Worm (Caenorhabditis elegans) whole organism, young adult: ENCODE results near the gene F45E1.2.

ENCODE experiments used
- B0336.3 ChIP-seq: fragments of 200-800 bp; sonication (Bioruptor generic); IDR thresholded peaks from 2 replicates; pipeline ENCODE4 v1.3.6; 2022; ENCODE audit warnings: missing genetic modification characterization, missing compliant biosample characterization
- C06A6.2 ChIP-seq: fragments of 200-800 bp; sonication (Bioruptor generic); conservative IDR thresholded peaks from 2 replicates; pipeline ENCODE4 v1.3.6; 2022; ENCODE audit warnings: missing genetic modification characterization, missing compliant biosample characterization
- C17E4.6 ChIP-seq: fragments of 200-800 bp; sonication (Bioruptor generic); IDR thresholded peaks from 2 replicates; pipeline ENCODE4 v1.3.6; 2022; ENCODE audit warnings: missing genetic modification reagents, missing genetic modification characterization, missing compliant biosample characterization
- F10E7.11 ChIP-seq: sonication (generic microtip); optimal IDR thresholded peaks from 2 replicates; lab custom pipeline; 2017; ENCODE audit warnings: mild to moderate bottlenecking, missing genetic modification characterization, moderate library complexity, missing compliant biosample characterization
- F49E8.2 ChIP-seq: sonication (generic microtip); optimal IDR thresholded peaks from 3 replicates; lab custom pipeline; 2017; ENCODE audit warnings: missing genetic modification characterization, mild to moderate bottlenecking, missing compliant biosample characterization, antibody characterized with exemption, moderate library complexity; ENCODE audit not compliant: insufficient read depth
- Y53G8AR.9 ChIP-seq: fragments of 200-800 bp; sonication (Bioruptor generic); conservative IDR thresholded peaks from 2 replicates; pipeline ENCODE4 v1.3.6; 2022; ENCODE audit warnings: missing genetic modification reagents, missing genetic modification characterization, missing compliant biosample characterization
- Y56A3A.18 ChIP-seq: fragments of 200-800 bp; sonication (Bioruptor generic); IDR thresholded peaks from 2 replicates; pipeline ENCODE4 v1.3.6; 2022; ENCODE audit warnings: missing genetic modification reagents, missing genetic modification characterization, missing compliant biosample characterization
- Y95B8A.8 ChIP-seq: fragments of 200-800 bp; sonication (Bioruptor generic); IDR thresholded peaks from 2 replicates; pipeline ENCODE4 v1.3.6; 2022; ENCODE audit warnings: missing genetic modification reagents, missing genetic modification characterization, missing compliant biosample characterization
- ZK185.1 ChIP-seq: sonication (generic microtip); optimal IDR thresholded peaks from 2 replicates; lab custom pipeline; 2016; ENCODE audit warnings: mild to moderate bottlenecking, missing genetic modification characterization, missing compliant biosample characterization; ENCODE audit not compliant: poor library complexity, severe bottlenecking
- atf-7 ChIP-seq: sonication (generic microtip); optimal IDR thresholded peaks from 2 replicates; lab custom pipeline; 2017; ENCODE audit warnings: mild to moderate bottlenecking, missing genetic modification characterization, missing compliant biosample characterization
- bed-1 ChIP-seq: fragments of 200-800 bp; sonication (Bioruptor generic); IDR thresholded peaks from 2 replicates; pipeline ENCODE4 v1.3.6; 2022; ENCODE audit warnings: missing genetic modification reagents, missing genetic modification characterization, missing compliant biosample characterization
- cebp-1 ChIP-seq, 2 experiments: fragments of 200-800 bp in 1 of 2; sonication (Bioruptor generic) in 1 of 2; sonication (generic microtip) in 1 of 2; IDR thresholded peaks in 1 of 2; optimal IDR thresholded peaks in 1 of 2; 2 replicates each; pipeline versions ENCODE4 v1.3.6 to Lab custom; 2017 to 2022; ENCODE audit warnings: missing compliant biosample characterization in 2 of 2, missing genetic modification characterization in 2 of 2, mild to moderate bottlenecking in 1 of 2, missing genetic modification reagents in 1 of 2, moderate library complexity in 1 of 2
- ceh-100 ChIP-seq: fragments of 200-800 bp; sonication (Bioruptor generic); IDR thresholded peaks from 2 replicates; pipeline ENCODE4 v1.3.6; 2022; ENCODE audit warnings: missing genetic modification reagents, missing genetic modification characterization, missing compliant biosample characterization
- chd-7 ChIP-seq: sonication (generic microtip); optimal IDR thresholded peaks from 2 replicates; lab custom pipeline; 2016; ENCODE audit warnings: mild to moderate bottlenecking, missing genetic modification characterization, moderate library complexity, missing compliant biosample characterization
- dox-1 ChIP-seq: fragments of 200-800 bp; sonication (Bioruptor generic); IDR thresholded peaks from 2 replicates; pipeline ENCODE4 v1.3.6; 2022; ENCODE audit warnings: missing genetic modification reagents, missing genetic modification characterization, missing compliant biosample characterization
- egl-18 ChIP-seq: fragments of 200-800 bp; sonication (Bioruptor generic); IDR thresholded peaks from 2 replicates; pipeline ENCODE4 v1.3.6; 2022; ENCODE audit warnings: missing genetic modification reagents, missing genetic modification characterization, missing compliant biosample characterization
- egl-44 ChIP-seq: fragments of 200-800 bp; sonication (Bioruptor generic); IDR thresholded peaks from 2 replicates; pipeline ENCODE4 v1.3.6; 2022; ENCODE audit warnings: missing genetic modification reagents, missing genetic modification characterization, missing compliant biosample characterization
- ekl-4 ChIP-seq: fragments of 200-800 bp; sonication (Bioruptor generic); IDR thresholded peaks from 2 replicates; pipeline ENCODE4 v1.3.6; 2022; ENCODE audit warnings: missing genetic modification reagents, missing genetic modification characterization, missing compliant biosample characterization
- ets-4 ChIP-seq: fragments of 200-800 bp; sonication (Bioruptor generic); optimal IDR thresholded peaks from 2 replicates; lab custom pipeline; 2018; ENCODE audit warnings: mild to moderate bottlenecking, missing genetic modification characterization, missing compliant biosample characterization
- hrde-1 ChIP-seq: sonication (generic microtip); optimal IDR thresholded peaks from 2 replicates; lab custom pipeline; 2016; ENCODE audit warnings: missing genetic modification characterization, mild to moderate bottlenecking, missing compliant biosample characterization, moderate library complexity, missing genotype, missing genetic modification reagents, borderline replicate concordance
- hsf-1 ChIP-seq: fragments of 200-800 bp; sonication (Bioruptor generic); IDR thresholded peaks from 2 replicates; pipeline ENCODE4 v1.3.6; 2022; ENCODE audit warnings: missing genetic modification reagents, missing genetic modification characterization, missing compliant biosample characterization
- let-526 ChIP-seq: fragments of 200-800 bp; sonication (Bioruptor generic); IDR thresholded peaks from 2 replicates; pipeline ENCODE4 v1.3.6; 2022; ENCODE audit warnings: missing genetic modification reagents, missing genetic modification characterization, missing compliant biosample characterization
- lin-54 ChIP-seq: fragments of 200-800 bp; sonication (Bioruptor generic); optimal IDR thresholded peaks from 2 replicates; lab custom pipeline; 2018; ENCODE audit warnings: mild to moderate bottlenecking, missing genetic modification characterization, missing compliant biosample characterization
- lir-1 ChIP-seq: fragments of 200-800 bp; sonication (Bioruptor generic); conservative IDR thresholded peaks from 2 replicates; pipeline ENCODE4 v1.3.6; 2022; ENCODE audit warnings: missing genetic modification reagents, missing genetic modification characterization, missing compliant biosample characterization
- mcd-1 ChIP-seq: fragments of 200-800 bp; sonication (Bioruptor generic); IDR thresholded peaks from 2 replicates; pipeline ENCODE4 v1.3.6; 2022; ENCODE audit warnings: missing genetic modification reagents, missing genetic modification characterization, missing compliant biosample characterization
- mel-28 ChIP-seq: sonication (generic microtip); optimal IDR thresholded peaks from 2 replicates; lab custom pipeline; 2016; ENCODE audit warnings: borderline replicate concordance, mild to moderate bottlenecking, missing genetic modification characterization, missing compliant biosample characterization
- nfyb-1 ChIP-seq: fragments of 200-800 bp; sonication (Bioruptor generic); IDR thresholded peaks from 2 replicates; pipeline ENCODE4 v1.3.6; 2022; ENCODE audit warnings: missing genetic modification reagents, missing genetic modification characterization, missing compliant biosample characterization
- nhr-179 ChIP-seq: sonication (generic microtip); optimal IDR thresholded peaks from 2 replicates; lab custom pipeline; 2016; ENCODE audit warnings: mild to moderate bottlenecking, missing genetic modification characterization, missing compliant biosample characterization
- nhr-80 ChIP-seq: sonication (generic microtip); optimal IDR thresholded peaks from 2 replicates; lab custom pipeline; 2016; ENCODE audit warnings: missing genetic modification characterization, missing compliant biosample characterization
- nhr-90 ChIP-seq: sonication (generic microtip); optimal IDR thresholded peaks from 2 replicates; lab custom pipeline; 2016; ENCODE audit warnings: missing genotype, mild to moderate bottlenecking, missing genetic modification characterization, missing compliant biosample characterization
- pbrm-1 ChIP-seq: fragments of 200-800 bp; sonication (Bioruptor generic); IDR thresholded peaks from 2 replicates; pipeline ENCODE4 v1.3.6; 2022; ENCODE audit warnings: missing genetic modification reagents, missing genetic modification characterization, missing compliant biosample characterization
- pha-4 ChIP-seq: fragments of 150-350 bp; sonication (generic microtip); optimal IDR thresholded peaks from 2 replicates; lab custom pipeline; 2014; ENCODE audit warnings: missing biosample characterization, missing genetic modification reagents, missing genetic modification characterization
- repo-1 ChIP-seq: sonication (generic microtip); optimal IDR thresholded peaks from 2 replicates; lab custom pipeline; 2017; ENCODE audit warnings: mild to moderate bottlenecking, missing genetic modification characterization, missing compliant biosample characterization
- sdz-38 ChIP-seq: sonication (generic microtip); optimal IDR thresholded peaks from 2 replicates; lab custom pipeline; 2016; ENCODE audit warnings: missing genotype, missing genetic modification characterization, missing compliant biosample characterization
- snpc-1.3 ChIP-seq: sonication (generic microtip); optimal IDR thresholded peaks from 2 replicates; lab custom pipeline; 2017; ENCODE audit warnings: missing genetic modification characterization, mild to moderate bottlenecking, missing compliant biosample characterization, antibody characterized with exemption, moderate library complexity, missing genotype, missing genetic modification reagents; ENCODE audit not compliant: insufficient read depth
- tbp1 ChIP-seq: fragments of 200-800 bp; sonication (Bioruptor generic); optimal IDR thresholded peaks from 2 replicates; lab custom pipeline; 2018; ENCODE audit warnings: mild to moderate bottlenecking, missing genetic modification characterization, missing compliant biosample characterization
- tbx-9 ChIP-seq: sonication (generic microtip); optimal IDR thresholded peaks from 2 replicates; lab custom pipeline; 2016; ENCODE audit warnings: borderline replicate concordance, missing genetic modification characterization, inconsistent platforms, missing compliant biosample characterization
- tlf-1 ChIP-seq: fragments of 200-800 bp; sonication (Bioruptor generic); optimal IDR thresholded peaks from 2 replicates; lab custom pipeline; 2018; ENCODE audit warnings: mild to moderate bottlenecking, missing genetic modification characterization, missing compliant biosample characterization
- unc-62 ChIP-seq: fragments of 150-350 bp; optimal IDR thresholded peaks from 2 replicates; lab custom pipeline; 2014; ENCODE audit warnings: missing biosample characterization, missing genetic modification reagents, missing genetic modification characterization
- zim-3 ChIP-seq: sonication (generic microtip); optimal IDR thresholded peaks from 2 replicates; lab custom pipeline; 2017; ENCODE audit warnings: mild to moderate bottlenecking, missing genetic modification characterization, moderate library complexity, missing compliant biosample characterization
- ztf-22 ChIP-seq: fragments of 200-800 bp; sonication (Bioruptor generic); optimal IDR thresholded peaks from 2 replicates; lab custom pipeline; 2018; ENCODE audit warnings: mild to moderate bottlenecking, missing genetic modification characterization, moderate library complexity, missing compliant biosample characterization

The F45E1.2 gene

DNA sequence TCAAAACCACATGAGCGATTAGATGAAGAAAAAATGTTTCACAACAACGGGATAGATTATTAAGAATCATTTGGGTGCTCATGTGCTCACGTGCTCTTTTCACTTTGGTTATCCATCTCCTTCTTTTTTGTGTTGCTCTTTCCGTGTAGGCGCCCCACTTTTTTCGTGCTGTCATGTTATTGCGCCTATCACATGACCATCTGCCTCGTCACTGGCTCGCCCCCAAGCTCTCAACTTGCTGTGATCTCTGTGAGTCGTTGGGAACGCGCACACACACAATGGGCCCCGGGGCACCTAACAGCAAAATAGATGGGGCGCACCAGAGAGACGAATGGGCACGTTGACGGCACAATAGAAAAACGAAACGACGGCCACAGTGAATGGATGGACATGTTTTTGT is 18.1 kb downstream of the F45E1.2 start (continued):
- TF ChIP-seq mcd-1 = peak; percentile 20; the same call in 1 of the 2 replicates
- TF ChIP-seq hrde-1 (tag; lab: Kevin White, UChicago) = no peak
- peak; percentile 16; the same call in 1 of the 2 replicates for TF ChIP-seq lir-1
- TF ChIP-seq B0336.3 (GFP tag; lab: Robert Waterston, UW) = peak; percentile 79
- peak; percentile 47; the same call in 1 of the 2 replicates for TF ChIP-seq hsf-1 (GFP tag; lab: Robert Waterston, UW)
- TF ChIP-seq ekl-4 = peak; percentile 61
- peak; percentile 36 for TF ChIP-seq ZK185.1
- TF ChIP-seq lin-54 (GFP tag; lab: Kevin White, UChicago) = peak; percentile 12
- TF ChIP-seq let-526 = peak; percentile 40; the same call in 1 of the 2 replicates
- TF ChIP-seq Y53G8AR.9 (GFP tag; lab: Robert Waterston, UW) = no peak
- TF ChIP-seq egl-18 (GFP tag; lab: Robert Waterston, UW) = no peak
- TF ChIP-seq chd-7 (tag; lab: Kevin White, UChicago) = peak; percentile 82

DNA sequence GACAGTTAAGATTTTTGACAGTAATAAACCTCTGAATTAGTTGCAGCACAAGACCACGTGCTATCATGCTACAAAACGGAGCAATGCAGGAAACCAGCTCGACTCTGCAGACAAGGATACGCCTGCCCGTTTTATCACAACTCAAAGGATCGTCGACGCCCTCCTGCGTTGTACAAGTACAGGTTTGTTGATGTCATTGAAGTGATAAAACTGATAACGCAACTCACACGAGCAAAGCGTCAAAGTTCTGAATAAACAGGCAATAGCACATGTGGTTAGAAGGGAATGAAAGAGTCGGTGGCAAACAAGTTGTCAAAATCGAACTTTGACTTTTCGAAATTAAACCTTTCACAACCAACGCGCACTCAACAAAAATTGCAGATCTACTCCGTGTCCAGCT is 19.2 kb downstream of the F45E1.2 start:
- TF ChIP-seq nhr-80 (tag; lab: Kevin White, UChicago) = peak; percentile 73
- no peak for TF ChIP-seq C17E4.6 (GFP tag; lab: Robert Waterston, UW)
- peak; percentile 38; the same call in 1 of the 2 replicates for TF ChIP-seq egl-44 (GFP tag; lab: Robert Waterston, UW)
- no peak for TF ChIP-seq unc-62
- 0 out of 2 replicates have a peak, but pooled peaks have one; percentile 35 for TF ChIP-seq dox-1 (GFP tag; lab: Robert Waterston, UW)
- TF ChIP-seq Y95B8A.8 (GFP tag; lab: Robert Waterston, UW) = 0 out of 2 replicates have a peak, but pooled peaks have one; percentile 5
- peak; percentile 64; the same call in 1 of the 2 replicates for TF ChIP-seq nfyb-1 (GFP tag; lab: Robert Waterston, UW)
- TF ChIP-seq nhr-90 = peak; percentile 42
- TF ChIP-seq F49E8.2 (tag; lab: Kevin White, UChicago) = no peak
- TF ChIP-seq nhr-179 (tag; lab: Kevin White, UChicago) = no peak
- TF ChIP-seq egl-18 (GFP tag; lab: Robert Waterston, UW) = no peak
- peak; percentile 10 for TF ChIP-seq tbp1 (GFP tag; lab: Kevin White, UChicago)
- TF ChIP-seq F10E7.11 = no peak
- TF ChIP-seq ztf-22 = peak; percentile 55
- peak; percentile 42 for TF ChIP-seq ets-4 (GFP tag; lab: Kevin White, UChicago)
- TF ChIP-seq mel-28 (tag; lab: Kevin White, UChicago) = no peak
- peak; percentile 38 for TF ChIP-seq atf-7 (tag; lab: Kevin White, UChicago)
- no peak for TF ChIP-seq sdz-38 (tag; lab: Kevin White, UChicago)
- TF ChIP-seq repo-1 (tag; lab: Kevin White, UChicago) = peak; percentile 3
- no peak for TF ChIP-seq cebp-1 (GFP tag; IDR thresholded peaks at IDR 0.05; lab: Robert Waterston, UW)
- TF ChIP-seq cebp-1 (tag; optimal IDR thresholded peaks at IDR 0.05; lab: Kevin White, UChicago) = peak; percentile 59
- TF ChIP-seq snpc-1.3 (tag; lab: Kevin White, UChicago) = no peak
- peak; percentile 90 for TF ChIP-seq pha-4 (tag; lab: Kevin White, UChicago)
- peak; percentile 19 for TF ChIP-seq lin-54 (GFP tag; lab: Kevin White, UChicago)
- TF ChIP-seq bed-1 (GFP tag; lab: Robert Waterston, UW) = no peak
- TF ChIP-seq C06A6.2 (GFP tag; lab: Robert Waterston, UW) = no peak
- peak; percentile 37 for TF ChIP-seq tlf-1 (GFP tag; lab: Kevin White, UChicago)
- TF ChIP-seq pbrm-1 (GFP tag; lab: Robert Waterston, UW) = 0 out of 2 replicates have a peak, but pooled peaks have one; percentile 10
- TF ChIP-seq Y56A3A.18 (GFP tag; lab: Robert Waterston, UW) = no peak
- TF ChIP-seq ceh-100 = no peak
- TF ChIP-seq zim-3 (tag; lab: Kevin White, UChicago) = no peak
- TF ChIP-seq tbx-9 (tag; lab: Kevin White, UChicago) = no peak
- TF ChIP-seq, all 124 proteins: peak for 16
